Worm (Caenorhabditis elegans) whole organism, mixed stage, embryonic: ENCODE results near the gene C04A11.2.

Experiments used
- nhr-2 ChIP-seq: fragments of 150-350 bp; optimal IDR thresholded peaks from 2 replicates; lab custom pipeline; 2014; ENCODE audit warnings: missing biosample characterization, missing genetic modification characterization
- sptf-1 ChIP-seq: sonication (generic microtip); optimal IDR thresholded peaks from 2 replicates; lab custom pipeline; 2017; ENCODE audit warnings: mild to moderate bottlenecking, missing genetic modification characterization, moderate library complexity, missing compliant biosample characterization
- unc-62 ChIP-seq: fragments of 150-350 bp; optimal IDR thresholded peaks from 2 replicates; lab custom pipeline; 2014; ENCODE audit warnings: missing biosample characterization, missing genetic modification reagents, missing genetic modification characterization

ce11 chrX:13653573-13653972 lies 15.1 kb downstream of the C04A11.2 start:
- TF ChIP-seq sptf-1: peak; percentile 74
- TF ChIP-seq unc-62 (GFP tag; lab: Kevin White, UChicago): no peak
- no peak for TF ChIP-seq nhr-2
